Fruit fly (Drosophila melanogaster) whole organism, prepupa: Measurements from ENCODE around the gene brat.
A peak's percentile ranks its signal among the peaks of the same experiment; 100 is the strongest.

Source experiments
- Blimp-1 ChIP-seq: fragments of 200-800 bp; sonication (Bioruptor generic); optimal IDR thresholded peaks from 3 replicates; lab custom pipeline; 2017; ENCODE audit warnings: missing biosample characterization, missing genetic modification characterization, mild to moderate bottlenecking, moderate library complexity, missing genetic modification reagents
- CG10631 ChIP-seq: fragments of 200-800 bp; sonication (Bioruptor generic); optimal IDR thresholded peaks from 2 replicates; lab custom pipeline; 2016; ENCODE audit warnings: missing biosample characterization, missing genetic modification characterization
- CG10669 ChIP-seq: fragments of 200-800 bp; sonication (Bioruptor generic); optimal IDR thresholded peaks from 3 replicates; lab custom pipeline; 2018; ENCODE audit warnings: missing biosample characterization, mild to moderate bottlenecking, missing genetic modification characterization, moderate library complexity
- CG11762 ChIP-seq: fragments of 200-800 bp; sonication (Bioruptor generic); optimal IDR thresholded peaks from 3 replicates; lab custom pipeline; 2016; ENCODE audit warnings: missing biosample characterization, missing genetic modification characterization; ENCODE audit not compliant: insufficient read depth
- CG11902 ChIP-seq: fragments of 200-800 bp; sonication (Bioruptor generic); optimal IDR thresholded peaks from 3 replicates; lab custom pipeline; 2016; ENCODE audit warnings: missing biosample characterization, missing genetic modification characterization
- CG15336 ChIP-seq: fragments of 200-800 bp; sonication (Bioruptor generic); IDR thresholded peaks from 2 replicates; pipeline ENCODE4 v1.3.6; 2022; ENCODE audit warnings: missing biosample characterization, missing genetic modification characterization
- CG1621 ChIP-seq: fragments of 200-800 bp; sonication (Bioruptor generic); optimal IDR thresholded peaks from 3 replicates; lab custom pipeline; 2018; ENCODE audit warnings: missing biosample characterization, mild to moderate bottlenecking, missing genetic modification characterization
- CG16779 ChIP-seq: fragments of 200-800 bp; sonication (Bioruptor generic); optimal IDR thresholded peaks from 3 replicates; lab custom pipeline; 2017; ENCODE audit warnings: missing biosample characterization, mild to moderate bottlenecking, missing genetic modification characterization
- CG31627 ChIP-seq: fragments of 200-800 bp; sonication (Bioruptor generic); optimal IDR thresholded peaks from 3 replicates; lab custom pipeline; 2016; ENCODE audit warnings: missing biosample characterization, missing genetic modification characterization
- CG32006 ChIP-seq: fragments of 200-800 bp; sonication (Bioruptor generic); optimal IDR thresholded peaks from 3 replicates; lab custom pipeline; 2017; ENCODE audit warnings: missing biosample characterization, mild to moderate bottlenecking, missing genetic modification characterization
- CG34406 ChIP-seq: fragments of 200-800 bp; sonication (Bioruptor generic); optimal IDR thresholded peaks from 3 replicates; lab custom pipeline; 2016; ENCODE audit warnings: missing biosample characterization, missing genetic modification characterization
- CG3919 ChIP-seq: fragments of 200-800 bp; sonication (Bioruptor generic); optimal IDR thresholded peaks from 3 replicates; lab custom pipeline; 2016; ENCODE audit warnings: missing biosample characterization, missing genetic modification characterization
- CG4318 ChIP-seq: fragments of 200-800 bp; sonication (Bioruptor generic); optimal IDR thresholded peaks from 3 replicates; lab custom pipeline; 2017; ENCODE audit warnings: missing biosample characterization, mild to moderate bottlenecking, missing genetic modification characterization
- CG6163 ChIP-seq: fragments of 200-800 bp; sonication (Bioruptor generic); IDR thresholded peaks from 3 replicates; pipeline ENCODE4 v1.3.6; 2022; ENCODE audit warnings: missing biosample characterization, missing genetic modification characterization
- CG6276 ChIP-seq: fragments of 200-800 bp; sonication (Bioruptor generic); optimal IDR thresholded peaks from 2 replicates; lab custom pipeline; 2017; ENCODE audit warnings: missing biosample characterization, mild to moderate bottlenecking, missing genetic modification characterization
- CG6792 ChIP-seq: fragments of 200-800 bp; sonication (Bioruptor generic); optimal IDR thresholded peaks from 3 replicates; lab custom pipeline; 2016; ENCODE audit warnings: missing biosample characterization, missing genetic modification characterization
- CG6808 ChIP-seq: fragments of 200-800 bp; sonication (Bioruptor generic); optimal IDR thresholded peaks from 3 replicates; lab custom pipeline; 2017; ENCODE audit warnings: missing biosample characterization, missing genetic modification characterization, mild to moderate bottlenecking, moderate library complexity, missing genetic modification reagents
- CG6854 ChIP-seq: fragments of 200-800 bp; sonication (Bioruptor generic); optimal IDR thresholded peaks from 2 replicates; lab custom pipeline; 2017; ENCODE audit warnings: missing biosample characterization, mild to moderate bottlenecking, missing genetic modification characterization
- CG7368 ChIP-seq: fragments of 200-800 bp; sonication (Bioruptor generic); optimal IDR thresholded peaks from 3 replicates; lab custom pipeline; 2016; ENCODE audit warnings: missing biosample characterization, missing genetic modification characterization
- CG8119 ChIP-seq: fragments of 200-800 bp; sonication (Bioruptor generic); IDR thresholded peaks from 3 replicates; pipeline ENCODE4 v1.3.6; 2022; ENCODE audit warnings: missing biosample characterization, missing genetic modification characterization
- CG9139 ChIP-seq: fragments of 200-800 bp; sonication (Bioruptor generic); optimal IDR thresholded peaks from 3 replicates; lab custom pipeline; 2017; ENCODE audit warnings: missing biosample characterization, mild to moderate bottlenecking, missing genetic modification characterization
- Eip75B ChIP-seq: fragments of 200-800 bp; sonication (Bioruptor generic); optimal IDR thresholded peaks from 3 replicates; lab custom pipeline; 2016; ENCODE audit warnings: missing biosample characterization, missing genetic modification characterization
- Eip78C ChIP-seq: fragments of 200-800 bp; sonication (Bioruptor generic); peaks from one replicate; lab custom pipeline; 2016; ENCODE audit warnings: missing biosample characterization, missing genetic modification characterization
- Eip93F ChIP-seq: fragments of 200-800 bp; sonication (Bioruptor generic); optimal IDR thresholded peaks from 2 replicates; lab custom pipeline; 2016; ENCODE audit warnings: missing biosample characterization, mild to moderate bottlenecking, missing genetic modification characterization
- Ets21C ChIP-seq: fragments of 200-800 bp; sonication (Bioruptor generic); optimal IDR thresholded peaks from 3 replicates; lab custom pipeline; 2016; ENCODE audit warnings: missing biosample characterization, missing genetic modification characterization
- Ets96B ChIP-seq: fragments of 200-800 bp; optimal IDR thresholded peaks from 2 replicates; lab custom pipeline; 2019; ENCODE audit warnings: missing biosample characterization, mild to moderate bottlenecking, missing genetic modification characterization, moderate library complexity
- Hr38 ChIP-seq: sonication (Bioruptor generic); optimal IDR thresholded peaks from 2 replicates; lab custom pipeline; 2016; ENCODE audit warnings: missing biosample characterization, missing genetic modification characterization
- Hr39 ChIP-seq: fragments of 200-800 bp; sonication (Bioruptor generic); optimal IDR thresholded peaks from 2 replicates; lab custom pipeline; 2016; ENCODE audit warnings: missing biosample characterization, missing genetic modification characterization
- Hr4 ChIP-seq: fragments of 200-800 bp; sonication (Bioruptor generic); optimal IDR thresholded peaks from 3 replicates; lab custom pipeline; 2016; ENCODE audit warnings: missing biosample characterization, missing genetic modification characterization
- Lpt ChIP-seq: fragments of 200-800 bp; sonication (Bioruptor generic); optimal IDR thresholded peaks from 3 replicates; lab custom pipeline; 2016; ENCODE audit warnings: missing biosample characterization, missing genetic modification characterization
- Met ChIP-seq: fragments of 200-800 bp; sonication (Bioruptor generic); optimal IDR thresholded peaks from 3 replicates; lab custom pipeline; 2016; ENCODE audit warnings: missing biosample characterization, missing genetic modification characterization
- Smox ChIP-seq: fragments of 200-800 bp; sonication (Bioruptor generic); optimal IDR thresholded peaks from 3 replicates; lab custom pipeline; 2016; ENCODE audit warnings: missing biosample characterization, missing genetic modification characterization
- Sox15 ChIP-seq: fragments of 200-800 bp; sonication (Bioruptor generic); optimal IDR thresholded peaks from 3 replicates; lab custom pipeline; 2016; ENCODE audit warnings: missing biosample characterization, missing genetic modification characterization
- achi ChIP-seq: fragments of 200-800 bp; sonication (Bioruptor generic); optimal IDR thresholded peaks from 3 replicates; lab custom pipeline; 2016; ENCODE audit warnings: missing biosample characterization, missing genetic modification characterization
- acj6 ChIP-seq: fragments of 200-800 bp; sonication (Bioruptor generic); optimal IDR thresholded peaks from 3 replicates; lab custom pipeline; 2016; ENCODE audit warnings: missing biosample characterization, missing genetic modification characterization
- cyc ChIP-seq: fragments of 200-800 bp; sonication (Bioruptor generic); optimal IDR thresholded peaks from 3 replicates; lab custom pipeline; 2016; ENCODE audit warnings: missing biosample characterization, missing genetic modification characterization
- dac ChIP-seq: fragments of 200-800 bp; sonication (Bioruptor generic); optimal IDR thresholded peaks from 2 replicates; lab custom pipeline; 2017; ENCODE audit warnings: missing biosample characterization, mild to moderate bottlenecking, missing genetic modification characterization
- eg ChIP-seq: fragments of 200-800 bp; sonication (Bioruptor generic); IDR thresholded peaks from 3 replicates; pipeline ENCODE4 v1.3.6; 2022; ENCODE audit warnings: missing biosample characterization, missing genetic modification characterization
- esn ChIP-seq: fragments of 200-800 bp; sonication (Bioruptor generic); optimal IDR thresholded peaks from 2 replicates; lab custom pipeline; 2016; ENCODE audit warnings: missing biosample characterization, mild to moderate bottlenecking, missing genetic modification characterization, moderate library complexity
- fd59A ChIP-seq: fragments of 200-800 bp; sonication (Bioruptor generic); optimal IDR thresholded peaks from 2 replicates; lab custom pipeline; 2017; ENCODE audit warnings: missing biosample characterization, mild to moderate bottlenecking, missing genetic modification characterization, missing genetic modification reagents
- fd85E ChIP-seq: fragments of 200-800 bp; sonication (Bioruptor generic); optimal IDR thresholded peaks from 3 replicates; lab custom pipeline; 2016; ENCODE audit warnings: missing biosample characterization, missing genetic modification characterization
- fkh ChIP-seq: fragments of 200-800 bp; sonication (Bioruptor generic); optimal IDR thresholded peaks from 3 replicates; lab custom pipeline; 2017; ENCODE audit warnings: missing biosample characterization, mild to moderate bottlenecking, missing genetic modification characterization, moderate library complexity
- lz ChIP-seq: fragments of 200-800 bp; sonication (Bioruptor generic); optimal IDR thresholded peaks from 3 replicates; lab custom pipeline; 2016; ENCODE audit warnings: missing biosample characterization, missing genetic modification characterization
- net ChIP-seq: fragments of 200-800 bp; sonication (Bioruptor generic); optimal IDR thresholded peaks from 3 replicates; lab custom pipeline; 2016; ENCODE audit warnings: missing biosample characterization, missing genetic modification characterization
- salr ChIP-seq, 2 experiments: fragments of 200-800 bp; sonication (Bioruptor generic); optimal IDR thresholded peaks; 3 replicates each; lab custom pipeline; 2016 to 2018; ENCODE audit warnings: missing biosample characterization in 2 of 2, missing genetic modification characterization in 2 of 2, mild to moderate bottlenecking in 1 of 2
- spab ChIP-seq: fragments of 200-800 bp; sonication (Bioruptor generic); optimal IDR thresholded peaks from 2 replicates; lab custom pipeline; 2017; ENCODE audit warnings: missing biosample characterization, mild to moderate bottlenecking, missing genetic modification characterization, missing genetic modification reagents
- ss ChIP-seq, 2 experiments: fragments of 200-800 bp; sonication (Bioruptor generic); optimal IDR thresholded peaks; 2 replicates in 1 of 2; 3 replicates in 1 of 2; lab custom pipeline; 2017 to 2018; ENCODE audit warnings: mild to moderate bottlenecking in 2 of 2, missing biosample characterization in 2 of 2, missing genetic modification characterization in 2 of 2, moderate library complexity in 1 of 2
- svp ChIP-seq: fragments of 200-800 bp; sonication (Bioruptor generic); peaks from one replicate; lab custom pipeline; 2016; ENCODE audit warnings: missing biosample characterization, missing genetic modification characterization
- topi ChIP-seq: fragments of 200-800 bp; sonication (Bioruptor generic); optimal IDR thresholded peaks from 3 replicates; lab custom pipeline; 2016; ENCODE audit warnings: missing biosample characterization, missing genetic modification characterization
- vri ChIP-seq: fragments of 200-800 bp; sonication (Bioruptor generic); optimal IDR thresholded peaks from 3 replicates; lab custom pipeline; 2016; ENCODE audit warnings: missing biosample characterization, mild to moderate bottlenecking, missing genetic modification characterization

Gene brat

DNA sequence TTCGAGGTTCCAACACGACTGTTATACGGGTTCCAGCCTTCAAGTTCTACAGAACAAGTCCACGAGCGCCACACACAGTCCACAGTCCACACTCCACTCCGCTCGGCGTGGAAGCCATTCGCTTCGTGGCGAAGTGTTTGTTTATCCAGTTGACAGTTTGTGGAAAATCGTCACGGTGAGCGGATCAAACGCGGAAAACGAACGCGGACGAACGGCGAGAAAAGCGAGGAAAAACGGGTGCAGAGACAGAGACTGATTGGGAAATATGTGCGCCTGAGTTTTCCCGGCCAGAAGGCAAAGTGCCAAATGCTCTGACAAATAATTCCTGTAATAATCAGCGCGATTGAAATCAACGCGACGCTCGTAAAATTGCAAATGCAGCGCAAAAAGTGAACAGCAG lies 56.6 kb downstream of the brat start, which contains the start of gene drl:
TSS of gene drl (plus strand) at position 148 of the 400 bp plus-strand sequence.
- TF ChIP-seq CG34406 (GFP tag; lab: Kevin White, UChicago) (no peak), Smox (no peak), CG11762 (GFP tag; lab: Kevin White, UChicago) (no peak), Hr39 (GFP tag; lab: Kevin White, UChicago) (no peak), acj6 (no peak), spab (GFP tag; lab: Kevin White, UChicago) (no peak), ss (GFP tag; optimal IDR thresholded peaks at IDR 0.05; lab: Kevin White, UChicago) (peak in 1 of 2 experiments; percentile 56), CG10631 (no peak), Eip78C (peak; percentile 81), Hr4 (GFP tag; lab: Kevin White, UChicago) (no peak), CG4318 (GFP tag; lab: Kevin White, UChicago) (no peak), Hr38 (GFP tag; lab: Kevin White, UChicago) (no peak), Blimp-1 (GFP tag; lab: Kevin White, UChicago) (no peak), CG6854 (GFP tag; lab: Kevin White, UChicago) (peak; percentile 42), cyc (GFP tag; lab: Kevin White, UChicago) (no peak), CG1621 (tag; lab: Kevin White, UChicago) (no peak), net (GFP tag; lab: Kevin White, UChicago) (no peak), CG6792 (GFP tag; lab: Kevin White, UChicago) (no peak), Lpt (GFP tag; lab: Kevin White, UChicago) (no peak), CG11902 (GFP tag; lab: Kevin White, UChicago) (no peak), fd59A (GFP tag; lab: Kevin White, UChicago) (no peak), CG10669 (no peak), CG32006 (no peak), CG6163 (GFP tag; lab: Robert Waterston, UW) (peak; percentile 61), CG6276 (GFP tag; lab: Kevin White, UChicago) (no peak), CG3919 (peak; percentile 59), Eip93F (GFP tag; lab: Kevin White, UChicago) (no peak), CG15336 (GFP tag; lab: Robert Waterston, UW) (peak; percentile 31; the same call in 1 of the 2 replicates), vri (no peak), Eip75B (GFP tag; lab: Kevin White, UChicago) (peak; percentile 35), fd85E (GFP tag; lab: Kevin White, UChicago) (no peak), svp (GFP tag; lab: Kevin White, UChicago) (no peak), achi (GFP tag; lab: Kevin White, UChicago) (peak; percentile 35), CG6808 (GFP tag; lab: Kevin White, UChicago) (peak; percentile 8), CG7368 (no peak), Met (GFP tag; lab: Kevin White, UChicago) (no peak), CG9139 (GFP tag; lab: Kevin White, UChicago) (peak; percentile 4), fkh (GFP tag; lab: Kevin White, UChicago) (peak; percentile 93), CG8119 (0 out of 3 replicates have a peak, but pooled peaks have one; percentile 28), Ets96B (no peak), dac (no peak), esn (peak; percentile 38), salr (GFP tag; optimal IDR thresholded peaks at IDR 0.05; lab: Kevin White, UChicago) (no peak), CG31627 (GFP tag; lab: Kevin White, UChicago) (no peak), topi (GFP tag; lab: Kevin White, UChicago) (no peak), CG16779 (no peak), Sox15 (GFP tag; lab: Kevin White, UChicago) (no peak), eg (GFP tag; lab: Robert Waterston, UW) (peak; percentile 54; the same call in 1 of the 3 replicates), Ets21C (GFP tag; lab: Kevin White, UChicago) (no peak), lz (GFP tag; lab: Kevin White, UChicago) (no peak)
- TF ChIP-seq, all 60 proteins: peak for 14
